Worm (Caenorhabditis elegans): ENCODE data around the gene cca-1.

Gene cca-1

ce11 chrX:7798248-7799020, 77.3 kb downstream of the cca-1 start, which contains the start of gene adm-4 (continued):
- no peak for TF ChIP-seq ceh-63 (GFP tag; optimal IDR thresholded peaks at IDR 0.05)
- TF ChIP-seq nhr-84 (tag; optimal IDR thresholded peaks at IDR 0.05) = no peak
- TF ChIP-seq tlp-1 (tag; optimal IDR thresholded peaks at IDR 0.05) = no peak
- no peak for TF ChIP-seq hlh-4 (tag; optimal IDR thresholded peaks at IDR 0.05)
- TF ChIP-seq unc-86 (tag; optimal IDR thresholded peaks at IDR 0.05) = peak; percentile 15
- TF ChIP-seq lin-15B (tag; optimal IDR thresholded peaks at IDR 0.05) = no peak
- peak; percentile 87 for TF ChIP-seq lir-3 (tag; optimal IDR thresholded peaks at IDR 0.05; ENCODE audit: poor library complexity)
- peak; percentile 62 for TF ChIP-seq nhr-20 (tag; optimal IDR thresholded peaks at IDR 0.05)
- TF ChIP-seq swsn-7 (tag; optimal IDR thresholded peaks at IDR 0.05) = peak; percentile 58
- TF ChIP-seq jun-1 (tag; optimal IDR thresholded peaks at IDR 0.05) = no peak
- TF ChIP-seq nhr-85 (tag) = peak; percentile 74
- TF ChIP-seq C04F5.9 (tag; optimal IDR thresholded peaks at IDR 0.05) = no peak
- no peak for TF ChIP-seq ama-1 (optimal IDR thresholded peaks at IDR 0.05)
- no peak for TF ChIP-seq fos-1 (tag; optimal IDR thresholded peaks at IDR 0.05)
- no peak for TF ChIP-seq ceh-8 (GFP tag; optimal IDR thresholded peaks at IDR 0.05)
- TF ChIP-seq unc-130 (tag; optimal IDR thresholded peaks at IDR 0.05) = no peak
- TF ChIP-seq skn-1 (tag; optimal IDR thresholded peaks at IDR 0.05) = no peak
- TF ChIP-seq lin-13 (GFP tag; optimal IDR thresholded peaks at IDR 0.05) = no peak
- TF ChIP-seq nhr-76 (tag; optimal IDR thresholded peaks at IDR 0.05) = no peak
- peak; percentile 46 for TF ChIP-seq sox-4 (tag; optimal IDR thresholded peaks at IDR 0.05)
- peak; percentile 24 to 28 for TF ChIP-seq efl-1 (optimal IDR thresholded peaks at IDR 0.05)
- peak; percentile 43 to 67 for TF ChIP-seq efl-1 (GFP tag; optimal IDR thresholded peaks at IDR 0.05 in 1 of 2)
- TF ChIP-seq fkh-10 (GFP tag; optimal IDR thresholded peaks at IDR 0.05) = no peak
- TF ChIP-seq C16A3.4 (tag; optimal IDR thresholded peaks at IDR 0.05) = peak; percentile 8
- TF ChIP-seq elt-2 (tag; optimal IDR thresholded peaks at IDR 0.05) = peak; percentile 36
- TF ChIP-seq unc-98 (GFP tag; IDR thresholded peaks at IDR 0.05) = peak; percentile 49; the same call in 1 of the 2 replicates
- peak; percentile 39 for TF ChIP-seq mep-1 (tag; optimal IDR thresholded peaks at IDR 0.05)
- TF ChIP-seq ceh-88 (GFP tag; IDR thresholded peaks at IDR 0.05) = no peak
- no peak for TF ChIP-seq aha-1 (tag; optimal IDR thresholded peaks at IDR 0.05)
- TF ChIP-seq ceh-82 (tag; optimal IDR thresholded peaks at IDR 0.05) = peak in 1 of 3 experiments; percentile 28
- TF ChIP-seq pag-3 (tag; optimal IDR thresholded peaks at IDR 0.05; ENCODE audit: borderline replicate concordance, insufficient read depth) = no peak
- TF ChIP-seq mef-2 (tag; optimal IDR thresholded peaks at IDR 0.05) = no peak
- TF ChIP-seq nhr-71 (tag; optimal IDR thresholded peaks at IDR 0.05) = peak; percentile 74
- no peak for TF ChIP-seq pqm-1 (tag; optimal IDR thresholded peaks at IDR 0.05)
- TF ChIP-seq vab-15 (tag; optimal IDR thresholded peaks at IDR 0.05) = no peak
- no peak for TF ChIP-seq egl-27 (tag; optimal IDR thresholded peaks at IDR 0.05)
- TF ChIP-seq nhr-47 (tag; optimal IDR thresholded peaks at IDR 0.05) = peak; percentile 72
- TF ChIP-seq blmp-1 (tag; optimal IDR thresholded peaks at IDR 0.05) = peak; percentile 37
- TF ChIP-seq lsy-2 (tag; optimal IDR thresholded peaks at IDR 0.05) = peak in 1 of 2 experiments; percentile 54
- TF ChIP-seq tbx-2 (tag; optimal IDR thresholded peaks at IDR 0.05) = peak; percentile 64
- no peak for TF ChIP-seq zip-4 (GFP tag; optimal IDR thresholded peaks at IDR 0.05)
- TF ChIP-seq fkh-8 (tag; optimal IDR thresholded peaks at IDR 0.05) = peak; percentile 63
- no peak for TF ChIP-seq Y116A8C.19 (tag; optimal IDR thresholded peaks at IDR 0.05; ENCODE audit: borderline replicate concordance)
- peak in 1 of 2 experiments; percentile 38 for TF ChIP-seq mdl-1 (tag; optimal IDR thresholded peaks at IDR 0.05)
- TF ChIP-seq ztf-4 (tag; optimal IDR thresholded peaks at IDR 0.05) = no peak
- TF ChIP-seq zag-1 (tag; optimal IDR thresholded peaks at IDR 0.05) = no peak
- peak; percentile 64 for TF ChIP-seq xbp-1 (tag; optimal IDR thresholded peaks at IDR 0.05)
- no peak for TF ChIP-seq ets-5 (GFP tag; IDR thresholded peaks at IDR 0.05)
- TF ChIP-seq alr-1 (tag; optimal IDR thresholded peaks at IDR 0.05; ENCODE audit: borderline replicate concordance) = no peak
- TF ChIP-seq lin-35 (GFP tag; optimal IDR thresholded peaks at IDR 0.05) = peak in 1 of 2 experiments; percentile 1
- TF ChIP-seq mab-9 (GFP tag; IDR thresholded peaks at IDR 0.05) = no peak
- TF ChIP-seq efl-3 (GFP tag; optimal IDR thresholded peaks at IDR 0.05) = no peak
- TF ChIP-seq nhr-237 (tag; optimal IDR thresholded peaks at IDR 0.05) = no peak

All from whole organism, L1 larva.